Worm (Caenorhabditis elegans) whole organism, mixed stage, embryonic: ENCODE measurements around the gene glrx-3.

Experiments used
- elt-1 ChIP-seq: sonication (generic microtip); optimal IDR thresholded peaks from 2 replicates; lab custom pipeline; 2017; ENCODE audit warnings: missing genetic modification characterization, mild to moderate bottlenecking, missing compliant biosample characterization, antibody characterized with exemption, moderate library complexity, borderline replicate concordance; ENCODE audit not compliant: insufficient read depth
- elt-3 ChIP-seq: fragments of 150-350 bp; optimal IDR thresholded peaks from 2 replicates; lab custom pipeline; 2014; ENCODE audit warnings: missing biosample characterization, missing genetic modification characterization
- nhr-237 ChIP-seq: fragments of 150-350 bp; optimal IDR thresholded peaks from 2 replicates; lab custom pipeline; 2014; ENCODE audit warnings: missing biosample characterization, missing genetic modification characterization
- snpc-4 ChIP-seq: fragments of 150-350 bp; optimal IDR thresholded peaks from 2 replicates; lab custom pipeline; 2014; ENCODE audit warnings: missing biosample characterization, missing genetic modification characterization
- tbx-8 ChIP-seq: fragments of 200-800 bp; sonication (Bioruptor generic); optimal IDR thresholded peaks from 2 replicates; lab custom pipeline; 2018; ENCODE audit warnings: mild to moderate bottlenecking, missing genetic modification characterization, moderate library complexity, missing compliant biosample characterization

ce11 chrV:4330820-4331219, 10.3 kb downstream of the glrx-3 start:
- TF ChIP-seq nhr-237 (tag; lab: Kevin White, UChicago) (no peak), elt-3 (tag; lab: Kevin White, UChicago) (no peak), elt-1 (no peak), snpc-4 (tag; lab: Kevin White, UChicago) (no peak), tbx-8 (GFP tag; lab: Kevin White, UChicago) (no peak)
